Worm (Caenorhabditis elegans) whole organism, young adult: ENCODE data around the gene egl-9.

Experiments used
- B0035.1 ChIP-seq: sonication (generic microtip); optimal IDR thresholded peaks from 2 replicates; lab custom pipeline; 2016; ENCODE audit warnings: missing genetic modification characterization, mild to moderate bottlenecking, missing compliant biosample characterization, missing genotype, missing genetic modification reagents
- F10E7.11 ChIP-seq: sonication (generic microtip); optimal IDR thresholded peaks from 2 replicates; lab custom pipeline; 2017; ENCODE audit warnings: mild to moderate bottlenecking, missing genetic modification characterization, moderate library complexity, missing compliant biosample characterization
- F22D6.2 ChIP-seq: sonication (generic microtip); optimal IDR thresholded peaks from 2 replicates; lab custom pipeline; 2016; ENCODE audit warnings: mild to moderate bottlenecking, missing genetic modification characterization, missing compliant biosample characterization
- F33H1.4 ChIP-seq: fragments of 200-800 bp; sonication (Bioruptor generic); IDR thresholded peaks from 2 replicates; pipeline ENCODE4 v1.3.6; 2022; ENCODE audit warnings: missing genetic modification reagents, missing genetic modification characterization, missing compliant biosample characterization
- F37B4.10 ChIP-seq: fragments of 200-800 bp; sonication (Bioruptor generic); IDR thresholded peaks from 2 replicates; pipeline ENCODE4 v1.3.6; 2022; ENCODE audit warnings: missing genetic modification characterization, missing compliant biosample characterization
- F52B5.7 ChIP-seq: sonication (generic microtip); optimal IDR thresholded peaks from 2 replicates; lab custom pipeline; 2016; ENCODE audit warnings: mild to moderate bottlenecking, missing genetic modification characterization, missing compliant biosample characterization
- F55B11.4 ChIP-seq: sonication (generic microtip); optimal IDR thresholded peaks from 2 replicates; lab custom pipeline; 2016; ENCODE audit warnings: missing compliant biosample characterization, missing genetic modification characterization, borderline replicate concordance; ENCODE audit not compliant: insufficient read depth
- F57C9.4 ChIP-seq: sonication (generic microtip); optimal IDR thresholded peaks from 2 replicates; lab custom pipeline; 2017; ENCODE audit warnings: mild to moderate bottlenecking, missing genetic modification characterization, missing compliant biosample characterization
- Y67H2A.10 ChIP-seq: fragments of 200-800 bp; sonication (Bioruptor generic); conservative IDR thresholded peaks from 2 replicates; pipeline ENCODE4 v1.3.6; 2022; ENCODE audit warnings: missing genetic modification reagents, missing genetic modification characterization, missing compliant biosample characterization
- athp-1 ChIP-seq: sonication (generic microtip); optimal IDR thresholded peaks from 2 replicates; lab custom pipeline; 2017; ENCODE audit warnings: mild to moderate bottlenecking, missing genetic modification characterization, missing compliant biosample characterization
- attf-6 ChIP-seq: fragments of 200-800 bp; sonication (Bioruptor generic); IDR thresholded peaks from 2 replicates; pipeline ENCODE4 v1.3.6; 2022; ENCODE audit warnings: missing genetic modification reagents, missing genetic modification characterization, missing compliant biosample characterization
- ceh-100 ChIP-seq: fragments of 200-800 bp; sonication (Bioruptor generic); IDR thresholded peaks from 2 replicates; pipeline ENCODE4 v1.3.6; 2022; ENCODE audit warnings: missing genetic modification reagents, missing genetic modification characterization, missing compliant biosample characterization
- die-1 ChIP-seq: sonication (generic microtip); optimal IDR thresholded peaks from 2 replicates; lab custom pipeline; 2016; ENCODE audit warnings: missing genotype, mild to moderate bottlenecking, missing genetic modification characterization, missing compliant biosample characterization
- dox-1 ChIP-seq: fragments of 200-800 bp; sonication (Bioruptor generic); IDR thresholded peaks from 2 replicates; pipeline ENCODE4 v1.3.6; 2022; ENCODE audit warnings: missing genetic modification reagents, missing genetic modification characterization, missing compliant biosample characterization
- ets-4 ChIP-seq: fragments of 200-800 bp; sonication (Bioruptor generic); optimal IDR thresholded peaks from 2 replicates; lab custom pipeline; 2018; ENCODE audit warnings: mild to moderate bottlenecking, missing genetic modification characterization, missing compliant biosample characterization
- hmg-20 ChIP-seq: fragments of 200-800 bp; sonication (Bioruptor generic); IDR thresholded peaks from 2 replicates; pipeline ENCODE4 v1.3.6; 2022; ENCODE audit warnings: missing genetic modification reagents, missing genetic modification characterization, missing compliant biosample characterization
- hsf-1 ChIP-seq: fragments of 200-800 bp; sonication (Bioruptor generic); IDR thresholded peaks from 2 replicates; pipeline ENCODE4 v1.3.6; 2022; ENCODE audit warnings: missing genetic modification reagents, missing genetic modification characterization, missing compliant biosample characterization
- let-526 ChIP-seq: fragments of 200-800 bp; sonication (Bioruptor generic); IDR thresholded peaks from 2 replicates; pipeline ENCODE4 v1.3.6; 2022; ENCODE audit warnings: missing genetic modification reagents, missing genetic modification characterization, missing compliant biosample characterization
- let-607 ChIP-seq, 2 experiments: fragments of 200-800 bp in 1 of 2; sonication (Bioruptor generic) in 1 of 2; sonication (generic microtip) in 1 of 2; optimal IDR thresholded peaks; 2 replicates each; lab custom pipeline; 2016 to 2018; ENCODE audit warnings: mild to moderate bottlenecking in 2 of 2, missing compliant biosample characterization in 2 of 2, missing genetic modification characterization in 2 of 2, moderate library complexity in 2 of 2, missing genotype in 1 of 2
- lin-26 ChIP-seq: fragments of 200-800 bp; sonication (Bioruptor generic); IDR thresholded peaks from 2 replicates; pipeline ENCODE4 v1.3.6; 2022; ENCODE audit warnings: missing genetic modification reagents, missing genetic modification characterization, missing compliant biosample characterization
- lin-40 ChIP-seq: sonication (generic microtip); optimal IDR thresholded peaks from 2 replicates; lab custom pipeline; 2016; ENCODE audit warnings: missing genetic modification characterization, mild to moderate bottlenecking, missing compliant biosample characterization, missing genotype, missing genetic modification reagents
- lsl-1 ChIP-seq: fragments of 200-800 bp; sonication (Bioruptor generic); optimal IDR thresholded peaks from 2 replicates; lab custom pipeline; 2018; ENCODE audit warnings: mild to moderate bottlenecking, missing genetic modification characterization, moderate library complexity, missing compliant biosample characterization
- mes-4 ChIP-seq: sonication (generic microtip); optimal IDR thresholded peaks from 2 replicates; lab custom pipeline; 2016; ENCODE audit warnings: missing genotype, missing genetic modification characterization, missing compliant biosample characterization
- mxl-1 ChIP-seq: sonication (generic microtip); optimal IDR thresholded peaks from 2 replicates; lab custom pipeline; 2016; ENCODE audit warnings: missing genetic modification characterization, missing compliant biosample characterization
- nfya-2 ChIP-seq: fragments of 200-800 bp; sonication (Bioruptor generic); IDR thresholded peaks from 2 replicates; pipeline ENCODE4 v1.3.6; 2022; ENCODE audit warnings: missing genetic modification reagents, missing genetic modification characterization, missing compliant biosample characterization
- nhr-179 ChIP-seq: sonication (generic microtip); optimal IDR thresholded peaks from 2 replicates; lab custom pipeline; 2016; ENCODE audit warnings: mild to moderate bottlenecking, missing genetic modification characterization, missing compliant biosample characterization
- nhr-80 ChIP-seq: sonication (generic microtip); optimal IDR thresholded peaks from 2 replicates; lab custom pipeline; 2016; ENCODE audit warnings: missing genetic modification characterization, missing compliant biosample characterization
- pha-4 ChIP-seq: fragments of 150-350 bp; sonication (generic microtip); optimal IDR thresholded peaks from 2 replicates; lab custom pipeline; 2014; ENCODE audit warnings: missing biosample characterization, missing genetic modification reagents, missing genetic modification characterization
- rcor-1 ChIP-seq: fragments of 200-800 bp; sonication (Bioruptor generic); IDR thresholded peaks from 2 replicates; pipeline ENCODE4 v1.3.6; 2022; ENCODE audit warnings: missing genetic modification reagents, missing genetic modification characterization, missing compliant biosample characterization
- rpc-1 ChIP-seq, 2 experiments: fragments of 150-350 bp in 1 of 2; sonication (generic microtip) in 1 of 2; optimal IDR thresholded peaks; 2 replicates each; lab custom pipeline; 2014 to 2018; ENCODE audit warnings: missing biosample characterization in 1 of 2, missing genetic modification characterization in 1 of 2, missing genetic modification reagents in 1 of 2, missing genotype in 1 of 2
- tlf-1 ChIP-seq: fragments of 200-800 bp; sonication (Bioruptor generic); optimal IDR thresholded peaks from 2 replicates; lab custom pipeline; 2018; ENCODE audit warnings: mild to moderate bottlenecking, missing genetic modification characterization, missing compliant biosample characterization
- ztf-6 ChIP-seq: fragments of 200-800 bp; sonication (Bioruptor generic); IDR thresholded peaks from 2 replicates; pipeline ENCODE4 v1.3.6; 2022; ENCODE audit warnings: missing genetic modification reagents, missing genetic modification characterization, missing compliant biosample characterization

egl-9 gene

ce11 chrV:10428608-10429007 lies 39.7 kb upstream of the egl-9 start, which contains the start of gene tag-314:
TSS of gene tag-314 (minus strand) at chrV:10428708.
- TF ChIP-seq pha-4 (tag; lab: Kevin White, UChicago): no peak
- no peak for TF ChIP-seq ceh-100 (GFP tag; lab: Robert Waterston, UW)
- no peak for TF ChIP-seq F22D6.2 (tag; lab: Kevin White, UChicago)
- no peak for TF ChIP-seq F52B5.7 (tag; lab: Kevin White, UChicago)
- TF ChIP-seq nhr-179 (tag; lab: Kevin White, UChicago): no peak
- TF ChIP-seq ztf-6: no peak
- no peak for TF ChIP-seq tlf-1 (GFP tag; lab: Kevin White, UChicago)
- no peak for TF ChIP-seq mxl-1
- TF ChIP-seq, all 124 proteins: peak for 0

DNA sequence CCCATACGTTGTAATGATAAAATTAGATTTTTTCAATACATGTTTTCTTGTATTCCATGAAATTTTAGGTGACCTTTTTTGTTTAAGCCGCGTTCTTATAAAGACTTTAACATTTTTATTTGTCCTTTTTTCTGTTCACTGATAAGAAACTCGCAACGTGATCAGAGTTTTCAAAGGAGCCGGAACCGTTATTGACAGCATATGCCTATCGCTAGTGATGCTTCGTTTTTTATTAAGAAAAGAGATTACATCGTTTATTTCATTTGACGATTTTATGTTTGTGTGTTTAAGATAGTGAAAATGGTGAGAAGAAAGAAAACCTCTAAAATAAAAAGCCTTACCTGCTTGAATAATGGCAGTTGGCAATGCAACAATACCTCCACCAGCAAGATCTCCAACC lies 35.7 kb upstream of the egl-9 start:
- TF ChIP-seq ets-4 (GFP tag; lab: Kevin White, UChicago) (peak; percentile 82), F57C9.4 (tag; lab: Kevin White, UChicago) (no peak), nhr-80 (peak; percentile 87), rcor-1 (GFP tag; lab: Robert Waterston, UW) (no peak), Y67H2A.10 (GFP tag; lab: Robert Waterston, UW) (no peak), dox-1 (GFP tag; lab: Robert Waterston, UW) (peak; percentile 32; the same call in 1 of the 2 replicates)

DNA sequence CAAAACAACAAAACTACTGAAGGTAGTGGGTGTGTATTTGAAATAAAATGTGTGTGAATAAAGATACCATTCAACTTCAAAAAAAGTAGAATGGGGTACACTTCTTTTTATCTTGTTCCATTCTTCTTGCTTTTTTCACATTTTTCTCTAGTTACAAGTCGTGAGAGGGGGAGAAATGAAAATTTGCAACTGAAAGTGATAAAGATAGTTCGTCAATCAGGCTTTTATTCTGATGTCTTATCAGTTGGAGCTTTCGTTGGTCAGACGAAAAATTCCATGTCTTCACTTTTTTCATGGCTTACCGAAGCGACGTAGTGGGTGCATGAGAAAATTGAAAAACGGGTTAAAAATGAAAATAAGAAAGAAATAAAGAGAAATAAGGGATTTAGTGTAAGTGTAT lies 34.6 kb upstream of the egl-9 start, which contains the start of gene Y32F6A.4:
TSS of gene Y32F6A.4 (minus strand) at position 347 of the 400 bp plus-strand sequence.
- peak; percentile 47 for TF ChIP-seq nhr-80
- no peak for TF ChIP-seq F37B4.10 (GFP tag; lab: Robert Waterston, UW)

DNA sequence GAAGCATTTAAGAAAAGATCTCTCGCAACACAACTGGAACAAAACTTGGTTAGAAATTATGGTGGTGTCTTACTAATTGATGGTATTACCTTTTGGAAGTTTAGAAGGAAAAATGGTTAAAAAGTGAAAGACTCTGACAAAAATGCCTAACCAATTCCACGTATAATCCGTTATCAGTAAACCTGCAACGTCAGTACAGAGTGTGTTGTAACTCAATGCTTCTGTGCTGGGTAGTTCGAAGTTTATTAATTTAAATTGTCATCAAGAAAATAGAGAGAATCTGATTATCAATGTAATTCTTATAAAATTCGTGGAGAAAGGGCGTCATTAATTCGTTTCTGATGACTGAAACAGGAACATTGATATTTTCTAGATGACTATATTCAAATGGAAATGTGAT lies 33.1 kb upstream of the egl-9 start:
- peak in 1 of 2 experiments; percentile 35 for TF ChIP-seq let-607 (tag; optimal IDR thresholded peaks at IDR 0.05; lab: Kevin White, UChicago)
- TF ChIP-seq athp-1 (tag; lab: Kevin White, UChicago): no peak
- TF ChIP-seq nhr-80: peak; percentile 44
- no peak for TF ChIP-seq mes-4

DNA sequence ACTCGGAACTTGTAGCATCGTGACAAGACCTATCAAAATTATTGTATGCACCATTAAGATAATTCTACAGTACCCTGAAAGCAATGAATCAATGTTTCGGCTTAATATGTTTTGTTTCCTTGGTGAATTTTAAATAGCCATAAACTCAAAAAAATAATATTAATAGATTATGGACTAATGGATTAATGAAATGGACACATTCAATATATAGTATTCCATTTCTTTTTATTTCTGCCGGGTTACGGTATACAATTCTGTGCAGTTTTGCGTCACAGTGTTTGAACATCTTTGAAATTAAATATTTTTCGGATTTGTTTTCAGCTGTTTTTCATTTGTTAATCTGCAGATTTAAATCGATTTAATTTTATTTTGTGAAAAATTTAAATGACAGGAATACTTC lies 31.7 kb upstream of the egl-9 start, which contains the start of gene set-22:
TSS of gene set-22 (plus strand) at position 301 of the 400 bp plus-strand sequence.
- TF ChIP-seq hmg-20 (GFP tag; lab: Robert Waterston, UW) (no peak), B0035.1 (no peak), lsl-1 (GFP tag; lab: Kevin White, UChicago) (peak; percentile 81), F33H1.4 (GFP tag; lab: Robert Waterston, UW) (peak; percentile 18; the same call in 1 of the 2 replicates), lin-40 (tag; lab: Kevin White, UChicago) (no peak)
- TF ChIP-seq, all 124 proteins: peak for 2

DNA sequence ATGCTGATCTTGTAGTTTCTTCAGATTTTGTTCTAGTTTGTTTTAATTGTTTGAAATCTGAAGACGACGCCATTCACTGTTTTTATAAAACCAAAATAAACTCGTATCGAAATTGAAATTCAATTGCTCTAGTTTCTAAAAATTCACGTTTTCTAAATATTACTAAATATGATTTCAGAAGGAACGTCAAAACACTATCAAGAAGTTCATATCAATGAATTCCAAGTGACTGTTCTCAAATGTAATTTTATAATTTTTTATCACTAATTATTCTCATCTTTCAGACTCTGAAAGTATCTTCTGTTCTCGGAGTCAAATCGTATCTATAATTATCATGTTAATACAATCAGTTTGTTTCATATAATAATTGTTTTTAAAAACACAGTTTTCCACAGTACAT lies 27.6 kb upstream of the egl-9 start, which contains the start of gene snf-10:
TSS of gene snf-10 (minus strand) at position 101 of the 400 bp plus-strand sequence.
- TF ChIP-seq hsf-1 (GFP tag; lab: Robert Waterston, UW) (no peak), lsl-1 (GFP tag; lab: Kevin White, UChicago) (no peak), die-1 (tag; lab: Kevin White, UChicago) (no peak), F10E7.11 (tag; lab: Kevin White, UChicago) (no peak), rpc-1 (optimal IDR thresholded peaks at IDR 0.05; lab: Kevin White, UChicago) (no peak), rpc-1 (tag; optimal IDR thresholded peaks at IDR 0.05; lab: Kevin White, UChicago) (no peak), lin-26 (GFP tag; lab: Robert Waterston, UW) (no peak), F37B4.10 (GFP tag; lab: Robert Waterston, UW) (no peak), let-526 (GFP tag; lab: Robert Waterston, UW) (no peak), attf-6 (GFP tag; lab: Robert Waterston, UW) (no peak), lin-40 (tag; lab: Kevin White, UChicago) (no peak), F55B11.4 (no peak), F22D6.2 (tag; lab: Kevin White, UChicago) (no peak), dox-1 (GFP tag; lab: Robert Waterston, UW) (no peak), nfya-2 (GFP tag; lab: Robert Waterston, UW) (no peak)
